Fruit fly (Drosophila melanogaster) ovary, adult (tissue): ENCODE measurements around the gene tin.

Experiments
- CG17801 ChIP-seq: fragments of 200-800 bp; optimal IDR thresholded peaks from 2 replicates; lab custom pipeline; 2019; ENCODE audit warnings: missing biosample characterization, mild to moderate bottlenecking, missing genetic modification characterization, moderate library complexity; ENCODE audit not compliant: partially characterized antibody

The tin gene

dm6 chr3R:21399642-21400041 lies 20.9 kb downstream of the tin start, which contains the start of gene Ugt49B2:
TSS of gene Ugt49B2 (minus strand) at chr3R:21399742.
- no peak for TF ChIP-seq CG17801 (GFP tag; lab: Kevin White, UChicago)

DNA sequence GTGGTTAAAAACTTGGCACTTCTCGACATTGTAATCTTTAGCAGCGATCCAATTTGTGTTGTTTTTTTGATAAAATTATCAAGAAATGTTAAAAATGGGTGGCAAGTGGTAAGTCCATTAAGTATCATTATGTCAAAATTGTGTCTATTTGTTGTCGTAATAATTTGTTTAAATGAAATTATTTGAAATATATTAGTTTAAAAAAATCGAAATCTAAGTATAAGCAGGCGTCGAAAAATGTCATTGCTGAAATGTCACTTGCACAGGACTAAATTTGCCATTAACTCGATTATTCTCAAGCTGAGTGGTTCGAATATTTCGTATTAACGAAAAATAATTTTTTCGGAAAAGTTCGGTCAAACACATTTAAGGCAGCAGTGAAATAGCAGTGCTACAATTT lies 24.7 kb downstream of the tin start, which contains the start of gene CG7907:
CG7907 (plus strand) TSS at position 301 of the 400 bp plus-strand sequence.
- no peak for TF ChIP-seq CG17801 (GFP tag; lab: Kevin White, UChicago)

DNA sequence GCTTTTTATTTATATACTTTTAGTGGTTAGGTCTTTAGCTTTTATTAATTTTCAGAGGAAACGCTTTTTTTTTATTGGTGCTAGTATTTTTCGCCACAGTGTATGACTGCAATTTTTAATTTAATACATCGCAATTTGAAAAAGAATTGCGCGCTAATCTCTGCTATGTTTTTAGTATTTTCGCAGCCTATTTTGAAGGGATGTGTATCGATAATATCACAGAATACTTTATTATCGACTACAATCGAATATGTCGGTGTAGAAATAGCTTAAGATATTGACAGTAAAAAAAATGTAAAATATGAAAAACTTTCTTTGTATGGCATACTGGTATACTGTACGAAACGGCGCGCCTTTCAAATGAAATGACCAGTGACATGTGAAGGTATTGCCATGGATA lies 27.9 kb downstream of the tin start:
- TF ChIP-seq CG17801 (GFP tag; lab: Kevin White, UChicago): no peak

- no peak for TF ChIP-seq CG17801 (GFP tag; lab: Kevin White, UChicago)
Measured at dm6 chr3R:21407145-21407544, 28.4 kb downstream of the tin start, which contains the start of gene CheB93a. TSS of gene CheB93a (plus strand) at chr3R:21407445.

dm6 chr3R:21408372-21408771 lies 29.6 kb downstream of the tin start:
- TF ChIP-seq CG17801 (GFP tag; lab: Kevin White, UChicago): no peak

dm6 chr3R:21408823-21409222 lies 30.0 kb downstream of the tin start, which contains the start of gene CheB93b:
TSS of gene CheB93b (plus strand) at chr3R:21409123.
- TF ChIP-seq CG17801 (GFP tag; lab: Kevin White, UChicago): no peak

- no peak for TF ChIP-seq CG17801 (GFP tag; lab: Kevin White, UChicago)
Measured at dm6 chr3R:21414169-21414568, 35.4 kb downstream of the tin start.

DNA sequence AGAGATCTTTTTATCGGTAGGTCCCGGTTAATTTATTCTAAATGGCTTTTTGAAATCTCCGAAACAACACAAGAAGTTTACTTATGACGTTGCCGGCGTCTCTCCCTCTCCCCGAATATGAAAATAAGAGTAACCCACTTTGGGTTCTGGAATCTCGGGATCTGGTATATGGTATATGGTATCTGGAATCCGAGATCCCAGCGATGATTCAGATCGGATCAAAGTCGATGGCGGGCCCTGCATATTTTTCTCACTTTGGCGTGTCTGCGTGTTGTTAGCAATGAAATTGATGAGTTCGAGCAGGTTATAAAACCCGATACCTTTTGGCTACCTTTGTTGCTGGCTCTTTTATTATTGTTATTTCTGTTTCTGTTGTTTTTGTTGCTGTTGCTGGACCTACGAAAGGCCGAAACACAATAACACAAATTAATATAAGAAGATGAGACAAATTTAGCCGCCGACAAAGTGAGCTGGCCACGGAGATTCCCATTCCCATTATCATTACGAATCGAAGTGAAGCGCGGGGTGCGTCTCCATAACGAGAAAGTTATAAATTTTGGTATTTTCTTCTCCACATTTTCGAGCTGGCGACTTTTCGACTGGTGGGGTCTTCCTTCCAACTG lies 36.4 kb downstream of the tin start:
- TF ChIP-seq CG17801 (GFP tag; lab: Kevin White, UChicago): no peak

- no peak for TF ChIP-seq CG17801 (GFP tag; lab: Kevin White, UChicago)
Measured at dm6 chr3R:21416888-21417287, 38.1 kb downstream of the tin start.

- no peak for TF ChIP-seq CG17801 (GFP tag; lab: Kevin White, UChicago)
Measured at dm6 chr3R:21419258-21419657, 40.5 kb downstream of the tin start.

DNA sequence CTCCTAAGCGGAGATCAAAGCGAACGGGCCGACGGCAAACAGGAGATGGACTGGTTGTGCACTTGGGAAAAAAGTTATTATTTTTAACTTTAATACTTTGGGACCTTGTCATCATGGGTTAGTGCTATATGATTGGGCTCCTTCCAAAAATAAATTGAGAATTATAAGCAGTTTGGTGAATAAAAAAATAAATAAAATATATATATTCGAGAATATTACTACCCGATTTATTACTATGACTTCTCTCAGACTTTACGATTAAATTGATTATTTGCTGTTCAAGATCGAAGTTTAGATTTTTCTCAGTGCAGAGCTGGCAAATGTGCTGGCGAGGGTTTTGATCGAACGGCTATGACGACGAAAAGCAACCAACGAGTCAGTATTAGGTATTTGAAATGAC lies 41.2 kb downstream of the tin start:
- no peak for TF ChIP-seq CG17801 (GFP tag; lab: Kevin White, UChicago)

dm6 chr3R:21426795-21427194 lies 48.0 kb downstream of the tin start:
- no peak for TF ChIP-seq CG17801 (GFP tag; lab: Kevin White, UChicago)
